Worm (Caenorhabditis elegans) whole organism, midembryonic: ENCODE data around the gene otpl-5.
"Not testable (repeated sequence)": the region's sequence is repeated elsewhere in the genome, so short reads cannot be mapped to it uniquely, and the experiment has no call there.

Experiments
- T22C8.4 ChIP-seq: fragments of 200-800 bp; sonication (Bioruptor generic); IDR thresholded peaks from 2 replicates; pipeline ENCODE4 v1.3.6; 2022; ENCODE audit warnings: missing genetic modification characterization, missing compliant biosample characterization
- cog-1 ChIP-seq: sonication (generic microtip); optimal IDR thresholded peaks from 2 replicates; lab custom pipeline; 2016; ENCODE audit warnings: missing genetic modification characterization, missing compliant biosample characterization
- flt-1 ChIP-seq: fragments of 200-800 bp; sonication (Bioruptor generic); IDR thresholded peaks from 2 replicates; pipeline ENCODE4 v1.3.6; 2022; ENCODE audit warnings: missing genetic modification characterization, missing compliant biosample characterization
- klf-2 ChIP-seq: fragments of 200-800 bp; sonication (Bioruptor generic); conservative IDR thresholded peaks from 2 replicates; pipeline ENCODE4 v1.3.6; 2022; ENCODE audit warnings: missing genetic modification reagents, missing genetic modification characterization, missing compliant biosample characterization
- med-1 ChIP-seq: sonication (generic microtip); optimal IDR thresholded peaks from 2 replicates; lab custom pipeline; 2017; ENCODE audit warnings: missing genetic modification characterization, mild to moderate bottlenecking, missing compliant biosample characterization, antibody characterized with exemption, missing genetic modification reagents; ENCODE audit not compliant: insufficient read depth
- ref-1 ChIP-seq: fragments of 200-800 bp; sonication (Bioruptor generic); conservative IDR thresholded peaks from 2 replicates; pipeline ENCODE4 v1.3.6; 2022; ENCODE audit warnings: missing genetic modification reagents, missing genetic modification characterization, missing compliant biosample characterization
- tab-1 ChIP-seq: fragments of 200-800 bp; sonication (Bioruptor generic); IDR thresholded peaks from 2 replicates; pipeline ENCODE4 v1.3.6; 2022; ENCODE audit warnings: missing genetic modification characterization, missing compliant biosample characterization
- ztf-23 ChIP-seq: fragments of 200-800 bp; sonication (Bioruptor generic); IDR thresholded peaks from 2 replicates; pipeline ENCODE4 v1.3.6; 2022; ENCODE audit warnings: missing genetic modification reagents, missing genetic modification characterization, missing compliant biosample characterization
- ztf-29 ChIP-seq: fragments of 200-800 bp; sonication (Bioruptor generic); IDR thresholded peaks from 2 replicates; pipeline ENCODE4 v1.3.6; 2022; ENCODE audit warnings: missing genetic modification reagents, missing genetic modification characterization, missing compliant biosample characterization

Gene otpl-5

ce11 chrV:8574762-8575161 is 45.4 kb downstream of the otpl-5 start, which contains the start of gene F25G6.1:
Gene F25G6.1, plus strand, starts transcription at chrV:8575062.
- not testable (repeated sequence) for TF ChIP-seq klf-2, ztf-23, tab-1 (GFP tag; lab: Robert Waterston, UW)

- TF ChIP-seq flt-1 (GFP tag; lab: Robert Waterston, UW) = no peak
- no peak for TF ChIP-seq ztf-29 (GFP tag; lab: Robert Waterston, UW)
- no peak for TF ChIP-seq T22C8.4 (GFP tag; lab: Robert Waterston, UW)
- no peak for TF ChIP-seq med-1
- TF ChIP-seq ztf-23 (GFP tag; lab: Robert Waterston, UW) = no peak
- no peak for TF ChIP-seq klf-2 (GFP tag; lab: Robert Waterston, UW)
- no peak for TF ChIP-seq ref-1 (GFP tag; lab: Robert Waterston, UW)
- no peak for TF ChIP-seq cog-1 (tag; lab: Kevin White, UChicago)
- no peak for TF ChIP-seq tab-1 (GFP tag; lab: Robert Waterston, UW)
These were observed 51.6 kb downstream of the otpl-5 start, which contains the start of gene C10B5.1 for ce11 chrV:8580961-8581360. Gene C10B5.1, plus strand, starts transcription at chrV:8581261.
